Worm (Caenorhabditis elegans): ENCODE data around the gene F22B3.8.

F22B3.8 gene

ce11 chrIV:11425442-11425841, 712 bp upstream of the F22B3.8 start, which contains the start of gene kin-4:
TSS of gene kin-4 (plus strand) at chrIV:11425742.
- no peak for TF ChIP-seq ztf-25 (GFP tag; IDR thresholded peaks at IDR 0.05)
- no peak for TF ChIP-seq lag-1 (GFP tag; IDR thresholded peaks at IDR 0.05)
- TF ChIP-seq B0035.1 (tag; optimal IDR thresholded peaks at IDR 0.05): no peak
- TF ChIP-seq ekl-4 (GFP tag; IDR thresholded peaks at IDR 0.05): no peak
- no peak for TF ChIP-seq mes-4 (tag; optimal IDR thresholded peaks at IDR 0.05)
- no peak for TF ChIP-seq zim-3 (tag; optimal IDR thresholded peaks at IDR 0.05)
- no peak for TF ChIP-seq hlh-26 (GFP tag; conservative IDR thresholded peaks at IDR 0.05)
- no peak for TF ChIP-seq aptf-3 (GFP tag; IDR thresholded peaks at IDR 0.05)
- TF ChIP-seq F49E8.2 (tag; optimal IDR thresholded peaks at IDR 0.05; ENCODE audit: insufficient read depth): no peak
- TF ChIP-seq hmg-1.2 (GFP tag; IDR thresholded peaks at IDR 0.05): no peak
- TF ChIP-seq unc-62 (GFP tag; optimal IDR thresholded peaks at IDR 0.05): no peak
- TF ChIP-seq let-607 (tag; optimal IDR thresholded peaks at IDR 0.05): no peak
- TF ChIP-seq ztf-18 (tag; optimal IDR thresholded peaks at IDR 0.05): no peak
- TF ChIP-seq dox-1 (GFP tag; IDR thresholded peaks at IDR 0.05): no peak

- no peak for TF ChIP-seq sea-2 (GFP tag; IDR thresholded peaks at IDR 0.05)
- no peak for TF ChIP-seq bed-2 (GFP tag; IDR thresholded peaks at IDR 0.05)
- no peak for TF ChIP-seq lsy-27 (tag; optimal IDR thresholded peaks at IDR 0.05; ENCODE audit: borderline replicate concordance, insufficient read depth)
- no peak for TF ChIP-seq tbx-9 (tag; optimal IDR thresholded peaks at IDR 0.05; ENCODE audit: borderline replicate concordance)
- TF ChIP-seq F37B4.10 (GFP tag; IDR thresholded peaks at IDR 0.05): no peak
- TF ChIP-seq ceh-58 (GFP tag; IDR thresholded peaks at IDR 0.05): no peak
- TF ChIP-seq F52B5.7 (tag; optimal IDR thresholded peaks at IDR 0.05): no peak
- no peak for TF ChIP-seq rec-8 (tag; optimal IDR thresholded peaks at IDR 0.05)
- no peak for TF ChIP-seq snpc-1.3 (tag; optimal IDR thresholded peaks at IDR 0.05; ENCODE audit: insufficient read depth)
- TF ChIP-seq ztf-25 (GFP tag; IDR thresholded peaks at IDR 0.05): no peak
These were observed 3.0 kb downstream of the F22B3.8 start, which contains the start of gene F22B3.7 for ce11 chrIV:11421696-11422095. TSS of gene F22B3.7 (minus strand) at chrIV:11421796.

ce11 chrIV:11416724-11417123, 8.0 kb downstream of the F22B3.8 start, which contains the start of gene F22B3.5:
TSS of gene F22B3.5 (minus strand) at chrIV:11416824.
- TF ChIP-seq mcd-1 (GFP tag; IDR thresholded peaks at IDR 0.05): peak; percentile 59; the same call in 1 of the 2 replicates

ce11 chrIV:11414920-11415319, 9.8 kb downstream of the F22B3.8 start, which contains the start of gene F22B3.10:
TSS of gene F22B3.10 (minus strand) at chrIV:11415020.
- TF ChIP-seq T07F8.4 (tag; optimal IDR thresholded peaks at IDR 0.05) (no peak), ztf-28 (GFP tag; IDR thresholded peaks at IDR 0.05) (no peak), egl-44 (GFP tag; IDR thresholded peaks at IDR 0.05) (no peak), dox-1 (GFP tag; IDR thresholded peaks at IDR 0.05) (no peak), ceh-27 (GFP tag; optimal IDR thresholded peaks at IDR 0.05) (no peak), F10E7.11 (tag; optimal IDR thresholded peaks at IDR 0.05) (no peak), lir-1 (GFP tag; conservative IDR thresholded peaks at IDR 0.05) (no peak), F57A8.1 (GFP tag; optimal IDR thresholded peaks at IDR 0.05) (no peak), ccch-3 (GFP tag; optimal IDR thresholded peaks at IDR 0.05) (no peak), mes-4 (tag; optimal IDR thresholded peaks at IDR 0.05) (no peak)

ce11 chrIV:11410084-11410483, 14.6 kb downstream of the F22B3.8 start, which contains the start of gene gfat-2:
TSS of gene gfat-2 (plus strand) at chrIV:11410228.
- TF ChIP-seq xnd-1 (tag; optimal IDR thresholded peaks at IDR 0.05) (peak; percentile 73), madf-8 (GFP tag; conservative IDR thresholded peaks at IDR 0.05) (peak; percentile 91), dpl-1 (GFP tag; optimal IDR thresholded peaks at IDR 0.05) (peak; percentile 25), ztf-18 (tag; optimal IDR thresholded peaks at IDR 0.05) (no peak), die-1 (tag; optimal IDR thresholded peaks at IDR 0.05) (no peak), K12H6.12 (tag; optimal IDR thresholded peaks at IDR 0.05) (no peak), F49E8.2 (tag; optimal IDR thresholded peaks at IDR 0.05; ENCODE audit: insufficient read depth) (no peak), pha-4 (tag; optimal IDR thresholded peaks at IDR 0.05) (no peak), madf-6 (GFP tag; IDR thresholded peaks at IDR 0.05) (peak; percentile 96), snpc-1.3 (tag; optimal IDR thresholded peaks at IDR 0.05; ENCODE audit: insufficient read depth) (peak; percentile 10), nhr-120 (GFP tag; IDR thresholded peaks at IDR 0.05) (no peak), F33H1.4 (GFP tag; IDR thresholded peaks at IDR 0.05) (peak; percentile 66; the same call in 1 of the 2 replicates), lsl-1 (GFP tag; optimal IDR thresholded peaks at IDR 0.05) (peak; percentile 81), ccch-3 (GFP tag; optimal IDR thresholded peaks at IDR 0.05) (no peak)
